Fruit fly (Drosophila melanogaster) whole organism, embryonic: Measurements from ENCODE around the gene CG31883.

Experiments used
- Awh ChIP-seq: fragments of 200-800 bp; sonication (Bioruptor generic); IDR thresholded peaks from 2 replicates; pipeline ENCODE4, ENCODE4 v1.3.6; 2022; ENCODE audit warnings: missing biosample characterization, missing genetic modification characterization
- CG10147 ChIP-seq: fragments of 200-800 bp; sonication (Bioruptor generic); optimal IDR thresholded peaks from 2 replicates; lab custom pipeline; 2019; ENCODE audit warnings: missing biosample characterization, mild to moderate bottlenecking, missing genetic modification characterization, moderate library complexity
- CG11093 ChIP-seq: fragments of 200-800 bp; sonication (Bioruptor generic); IDR thresholded peaks from 3 replicates; pipeline ENCODE4 v1.3.6; 2022; ENCODE audit warnings: missing biosample characterization, missing genetic modification characterization
- CG11398 ChIP-seq: fragments of 200-800 bp; sonication (Bioruptor generic); optimal IDR thresholded peaks from 2 replicates; lab custom pipeline; 2016; ENCODE audit warnings: missing biosample characterization, missing genetic modification characterization
- CG11456 ChIP-seq: fragments of 200-800 bp; sonication (Bioruptor generic); IDR thresholded peaks from 3 replicates; pipeline ENCODE4 v1.3.6; 2022; ENCODE audit warnings: missing biosample characterization, missing genetic modification characterization
- CG12659 ChIP-seq: fragments of 200-800 bp; sonication (Bioruptor generic); optimal IDR thresholded peaks from 3 replicates; lab custom pipeline; 2017; ENCODE audit warnings: mild to moderate bottlenecking, missing biosample characterization, missing genetic modification reagents, missing genetic modification characterization
- CG13123 ChIP-seq: fragments of 200-800 bp; sonication (Bioruptor generic); optimal IDR thresholded peaks from 2 replicates; lab custom pipeline; 2016; ENCODE audit warnings: missing biosample characterization, missing genetic modification characterization
- CG13775 ChIP-seq: fragments of 200-800 bp; sonication (Bioruptor generic); optimal IDR thresholded peaks from 3 replicates; lab custom pipeline; 2017; ENCODE audit warnings: missing biosample characterization, mild to moderate bottlenecking, missing genetic modification characterization
- CG14667 ChIP-seq: fragments of 200-800 bp; sonication (Bioruptor generic); IDR thresholded peaks from 2 replicates; pipeline ENCODE4 v1.3.6; 2022; ENCODE audit warnings: missing biosample characterization, missing genetic modification characterization
- CG14965 ChIP-seq: fragments of 200-800 bp; sonication (Bioruptor generic); optimal IDR thresholded peaks from 2 replicates; lab custom pipeline; 2016; ENCODE audit warnings: missing biosample characterization, missing genetic modification characterization, borderline replicate concordance
- CG1603 ChIP-seq: fragments of 200-800 bp; sonication (Bioruptor generic); optimal IDR thresholded peaks from 2 replicates; lab custom pipeline; 2019; ENCODE audit warnings: missing biosample characterization, mild to moderate bottlenecking, missing genetic modification characterization, moderate library complexity
- CG16813 ChIP-seq: fragments of 200-800 bp; sonication (Bioruptor generic); IDR thresholded peaks from 3 replicates; pipeline ENCODE4 v1.3.6; 2022; ENCODE audit warnings: missing biosample characterization, missing genetic modification characterization; ENCODE audit not compliant: partially characterized antibody
- CG17568 ChIP-seq: fragments of 200-800 bp; sonication (Bioruptor generic); optimal IDR thresholded peaks from 2 replicates; lab custom pipeline; 2018; ENCODE audit warnings: missing biosample characterization, mild to moderate bottlenecking, missing genetic modification characterization, moderate library complexity
- CG2199 ChIP-seq: fragments of 200-800 bp; sonication (Bioruptor generic); IDR thresholded peaks from 3 replicates; pipeline ENCODE4 v1.3.6; 2022; ENCODE audit warnings: missing biosample characterization, missing genetic modification characterization
- CG30403 ChIP-seq: fragments of 200-800 bp; sonication (Bioruptor generic); optimal IDR thresholded peaks from 3 replicates; lab custom pipeline; 2016; ENCODE audit warnings: missing biosample characterization, missing genetic modification characterization
- CG31441 ChIP-seq: fragments of 200-800 bp; sonication (Bioruptor generic); IDR thresholded peaks from 2 replicates; pipeline ENCODE4 v1.3.6; 2022; ENCODE audit warnings: missing biosample characterization, missing genetic modification characterization
- CG3163 ChIP-seq: fragments of 200-800 bp; sonication (Bioruptor generic); optimal IDR thresholded peaks from 3 replicates; lab custom pipeline; 2016; ENCODE audit warnings: missing biosample characterization, missing genetic modification characterization
- CG32767 ChIP-seq: fragments of 200-800 bp; sonication (Bioruptor generic); IDR thresholded peaks from 2 replicates; pipeline ENCODE4 v1.3.6; 2022; ENCODE audit warnings: missing biosample characterization, missing genetic modification characterization
- CG6254 ChIP-seq: fragments of 200-800 bp; sonication (Bioruptor generic); optimal IDR thresholded peaks from 3 replicates; lab custom pipeline; 2017; ENCODE audit warnings: mild to moderate bottlenecking, missing biosample characterization, missing genetic modification reagents, missing genetic modification characterization
- CG7745 ChIP-seq: fragments of 200-800 bp; sonication (Bioruptor generic); optimal IDR thresholded peaks from 2 replicates; lab custom pipeline; 2018; ENCODE audit warnings: missing biosample characterization, mild to moderate bottlenecking, missing genetic modification characterization, moderate library complexity
- CG8359 ChIP-seq: fragments of 200-800 bp; sonication (Bioruptor generic); optimal IDR thresholded peaks from 2 replicates; lab custom pipeline; 2017; ENCODE audit warnings: missing biosample characterization, mild to moderate bottlenecking, missing genetic modification characterization, borderline replicate concordance
- CG9437 ChIP-seq: fragments of 200-800 bp; sonication (Bioruptor generic); optimal IDR thresholded peaks from 2 replicates; lab custom pipeline; 2018; ENCODE audit warnings: missing biosample characterization, mild to moderate bottlenecking, missing genetic modification characterization
- CTCF ChIP-seq: fragments of 200-800 bp; sonication (Bioruptor generic); optimal IDR thresholded peaks from 2 replicates; lab custom pipeline; 2017; ENCODE audit warnings: missing biosample characterization, mild to moderate bottlenecking, missing genetic modification characterization, moderate library complexity
- Camta ChIP-seq: fragments of 200-800 bp; sonication (Bioruptor generic); optimal IDR thresholded peaks from 2 replicates; lab custom pipeline; 2016; ENCODE audit warnings: missing biosample characterization, missing genetic modification characterization
- CrebB ChIP-seq: fragments of 200-800 bp; sonication (Bioruptor generic); optimal IDR thresholded peaks from 3 replicates; lab custom pipeline; 2018; ENCODE audit warnings: missing biosample characterization, mild to moderate bottlenecking, missing genetic modification characterization
- Fer1 ChIP-seq: fragments of 200-800 bp; sonication (Bioruptor generic); optimal IDR thresholded peaks from 2 replicates; lab custom pipeline; 2017; ENCODE audit warnings: missing biosample characterization, mild to moderate bottlenecking, missing genetic modification characterization
- HHEX ChIP-seq: fragments of 200-800 bp; sonication (Bioruptor generic); optimal IDR thresholded peaks from 3 replicates; lab custom pipeline; 2017; ENCODE audit warnings: missing biosample characterization, mild to moderate bottlenecking, missing genetic modification characterization, missing genetic modification reagents
- HmgZ ChIP-seq: fragments of 200-800 bp; sonication (Bioruptor generic); optimal IDR thresholded peaks from 2 replicates; lab custom pipeline; 2018; ENCODE audit warnings: missing biosample characterization, mild to moderate bottlenecking, missing genetic modification characterization
- NfI ChIP-seq: fragments of 200-800 bp; sonication (Bioruptor generic); optimal IDR thresholded peaks from 3 replicates; lab custom pipeline; 2018; ENCODE audit warnings: missing biosample characterization, mild to moderate bottlenecking, missing genetic modification characterization, moderate library complexity
- Pdp1 ChIP-seq, 2 experiments: fragments of 200-800 bp; sonication (Bioruptor generic); optimal IDR thresholded peaks; 3 replicates each; lab custom pipeline; 2016; ENCODE audit warnings: missing biosample characterization in 2 of 2, missing genetic modification characterization in 2 of 2, mild to moderate bottlenecking in 1 of 2, moderate library complexity in 1 of 2
- Sox100B ChIP-seq: fragments of 200-800 bp; sonication (Bioruptor generic); optimal IDR thresholded peaks from 3 replicates; lab custom pipeline; 2018; ENCODE audit warnings: missing biosample characterization, mild to moderate bottlenecking, missing genetic modification characterization
- Xrp1 ChIP-seq: fragments of 200-800 bp; sonication (Bioruptor generic); IDR thresholded peaks from 2 replicates; pipeline ENCODE4 v1.3.6; 2022; ENCODE audit warnings: missing biosample characterization, missing genetic modification characterization
- aop ChIP-seq: fragments of 200-800 bp; sonication (Bioruptor generic); IDR thresholded peaks from 2 replicates; pipeline ENCODE4 v1.3.6; 2022; ENCODE audit warnings: missing biosample characterization, missing genetic modification characterization
- ara ChIP-seq: fragments of 200-800 bp; sonication (Bioruptor generic); IDR thresholded peaks from 2 replicates; pipeline ENCODE4 v1.3.6; 2022; ENCODE audit warnings: missing biosample characterization, missing genetic modification characterization
- dpn ChIP-seq, 2 experiments: fragments of 200-800 bp; sonication (Bioruptor generic); optimal IDR thresholded peaks; 3 replicates each; lab custom pipeline; 2016; ENCODE audit warnings: missing biosample characterization in 2 of 2, missing genetic modification characterization in 2 of 2
- fu2 ChIP-seq: fragments of 200-800 bp; sonication (Bioruptor generic); optimal IDR thresholded peaks from 2 replicates; lab custom pipeline; 2016; ENCODE audit warnings: missing biosample characterization, missing genetic modification characterization
- gfzf ChIP-seq: fragments of 200-800 bp; sonication (Bioruptor generic); optimal IDR thresholded peaks from 2 replicates; lab custom pipeline; 2016; ENCODE audit warnings: missing biosample characterization, mild to moderate bottlenecking, missing genetic modification characterization, moderate library complexity
- gt ChIP-seq: fragments of 200-800 bp; sonication (Bioruptor generic); IDR thresholded peaks from 2 replicates; pipeline ENCODE4 v1.3.6; 2022; ENCODE audit warnings: missing biosample characterization, missing genetic modification characterization
- klu ChIP-seq: fragments of 200-800 bp; sonication (Bioruptor generic); IDR thresholded peaks from 2 replicates; pipeline ENCODE4 v1.3.6; 2022; ENCODE audit warnings: missing biosample characterization, missing genetic modification characterization
- pan ChIP-seq, 4 experiments: fragments of >200 bp in 3 of 4; fragments of 200-800 bp in 1 of 4; sonication (Bioruptor generic) in 1 of 4; optimal IDR thresholded peaks in 3 of 4; IDR thresholded peaks in 1 of 4; 2 replicates each; pipeline versions ENCODE4 v1.3.6 to Lab custom; 2017 to 2022; ENCODE audit warnings: missing biosample characterization in 2 of 4, missing genetic modification characterization in 2 of 4, mixed read lengths in 1 of 4
- prd ChIP-seq, 3 experiments: fragments of >200 bp in 2 of 3; fragments of 200-800 bp in 1 of 3; sonication (Bioruptor generic) in 1 of 3; optimal IDR thresholded peaks in 2 of 3; IDR thresholded peaks in 1 of 3; 2 replicates in 2 of 3; 3 replicates in 1 of 3; pipeline versions ENCODE4 v1.3.6 to Lab custom; 2017 to 2022; ENCODE audit warnings: missing biosample characterization in 1 of 3, missing genetic modification characterization in 1 of 3
- sd ChIP-seq: fragments of 200-800 bp; sonication (Bioruptor generic); optimal IDR thresholded peaks from 3 replicates; lab custom pipeline; 2018; ENCODE audit warnings: missing biosample characterization, mild to moderate bottlenecking, missing genetic modification characterization, moderate library complexity
- slp2 ChIP-seq: fragments of 200-800 bp; sonication (Bioruptor generic); optimal IDR thresholded peaks from 2 replicates; lab custom pipeline; 2016; ENCODE audit warnings: missing biosample characterization, missing genetic modification characterization
- sob ChIP-seq: fragments of 200-800 bp; sonication (Bioruptor generic); IDR thresholded peaks from 2 replicates; pipeline ENCODE4 v1.3.6; 2022; ENCODE audit warnings: missing biosample characterization, missing genetic modification characterization
- unc-4 ChIP-seq: fragments of 200-800 bp; sonication (Bioruptor generic); IDR thresholded peaks from 2 replicates; pipeline ENCODE4 v1.3.6; 2022; ENCODE audit warnings: missing biosample characterization, missing genetic modification characterization; ENCODE audit not compliant: partially characterized antibody
- unpg ChIP-seq: fragments of 200-800 bp; sonication (Bioruptor generic); optimal IDR thresholded peaks from 3 replicates; lab custom pipeline; 2018; ENCODE audit warnings: missing biosample characterization, mild to moderate bottlenecking, missing genetic modification characterization, moderate library complexity
- wor ChIP-seq: fragments of 200-800 bp; sonication (Bioruptor generic); IDR thresholded peaks from 2 replicates; pipeline ENCODE4 v1.3.6; 2022; ENCODE audit warnings: missing biosample characterization, missing genetic modification characterization

Gene CG31883

DNA sequence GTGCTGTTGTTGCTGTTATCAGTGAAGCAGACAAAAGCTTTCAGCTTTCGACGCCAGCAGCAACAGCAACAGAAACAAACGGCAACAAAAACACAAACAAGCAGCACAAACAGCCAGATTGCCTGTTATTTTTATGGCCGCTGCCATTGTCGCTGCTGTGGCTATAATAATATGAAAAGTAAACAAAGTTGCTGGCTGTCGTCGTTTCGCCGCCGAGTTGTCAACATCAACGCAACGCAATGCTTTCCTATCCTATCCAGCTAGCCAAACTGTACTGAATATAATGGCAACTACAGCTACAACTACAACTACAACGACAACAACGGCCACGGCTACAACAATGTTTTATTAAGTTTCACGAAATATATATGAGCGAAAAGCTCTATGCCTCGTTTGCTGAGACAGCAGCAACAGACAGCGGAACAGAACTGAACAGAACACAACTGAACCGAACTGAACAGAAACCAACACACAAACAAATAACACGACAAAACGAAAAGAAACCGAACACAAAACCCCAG is 42.4 kb downstream of the CG31883 start (continued):
- TF ChIP-seq Sox100B (GFP tag; lab: Kevin White, UChicago) (peak; percentile 28), CG9437 (no peak), dpn (GFP tag; optimal IDR thresholded peaks at IDR 0.05; lab: Kevin White, UChicago) (no peak), prd (optimal IDR thresholded peaks at IDR 0.05; lab: Kevin White, UChicago) (no peak), prd (GFP tag; IDR thresholded peaks at IDR 0.05; lab: Robert Waterston, UW) (0 out of 3 replicates have a peak, but pooled peaks have one; percentile 6), Pdp1 (GFP tag; optimal IDR thresholded peaks at IDR 0.05; lab: Kevin White, UChicago) (peak in 1 of 2 experiments; percentile 29), unpg (GFP tag; lab: Kevin White, UChicago) (peak; percentile 46), Awh (peak; percentile 36; the same call in 1 of the 2 replicates), Fer1 (peak; percentile 28), CG13123 (GFP tag; lab: Kevin White, UChicago) (peak; percentile 2), CG3163 (GFP tag; lab: Kevin White, UChicago) (no peak), Xrp1 (GFP tag; lab: Robert Waterston, UW) (0 out of 2 replicates have a peak, but pooled peaks have one; percentile 41), CG16813 (GFP tag; lab: Robert Waterston, UW) (no peak), CG1603 (peak; percentile 37), CTCF (peak; percentile 21), ara (GFP tag; lab: Robert Waterston, UW) (0 out of 2 replicates have a peak, but pooled peaks have one; percentile 35), CG10147 (GFP tag; lab: Kevin White, UChicago) (peak; percentile 31), CrebB (tag; lab: Kevin White, UChicago) (peak; percentile 60), CG11398 (GFP tag; lab: Kevin White, UChicago) (peak; percentile 27), sob (GFP tag; lab: Robert Waterston, UW) (peak; percentile 53)

DNA sequence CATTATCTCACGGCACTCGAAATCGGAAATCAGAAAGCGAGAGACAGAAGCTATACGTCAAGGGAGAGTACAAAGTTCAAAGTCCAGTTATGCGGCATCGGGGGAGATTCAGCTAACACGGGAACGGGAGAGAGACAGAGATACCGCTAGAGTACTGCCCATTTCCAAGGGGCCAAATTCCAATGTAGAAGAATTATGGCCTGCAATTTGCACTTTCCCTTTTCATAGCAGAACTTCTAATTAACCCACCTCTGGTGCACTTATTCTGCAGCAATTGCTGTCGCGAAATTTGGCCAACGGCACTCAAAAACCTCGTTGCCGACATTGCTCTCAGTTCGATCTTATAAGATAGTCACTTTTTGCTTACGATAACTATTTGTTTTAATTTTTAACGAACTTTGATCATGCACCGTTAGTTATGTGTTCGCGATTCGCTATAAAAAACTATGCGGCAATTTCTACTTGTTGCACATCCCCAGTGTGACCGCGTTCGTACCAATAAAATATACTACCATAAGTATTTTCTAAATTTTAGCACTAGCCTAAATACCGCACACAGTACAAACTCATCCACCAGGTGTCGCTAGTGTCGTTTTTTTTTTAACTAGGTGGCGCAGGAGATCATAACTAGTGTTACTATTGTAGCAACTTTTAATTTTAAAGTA is 48.1 kb downstream of the CG31883 start, which contains the start of gene Mtpalpha:
TSS of gene Mtpalpha (minus strand) at position 501 of the 665 bp plus-strand sequence.
- TF ChIP-seq gfzf (GFP tag; lab: Kevin White, UChicago) (peak; percentile 93), CG30403 (GFP tag; lab: Kevin White, UChicago) (peak; percentile 43), HmgZ (tag; lab: Kevin White, UChicago) (peak; percentile 55), CG32767 (GFP tag; lab: Robert Waterston, UW) (no peak), HHEX (peak; percentile 31), CG11456 (GFP tag; lab: Robert Waterston, UW) (peak; percentile 50; the same call in 1 of the 3 replicates), CG11093 (GFP tag; lab: Robert Waterston, UW) (no peak), fu2 (GFP tag; lab: Kevin White, UChicago) (no peak), klu (GFP tag; lab: Robert Waterston, UW) (no peak), CG14667 (GFP tag; lab: Robert Waterston, UW) (no peak), sd (tag; lab: Kevin White, UChicago) (no peak), aop (GFP tag; lab: Robert Waterston, UW) (no peak), CG7745 (no peak), CG8359 (GFP tag; lab: Kevin White, UChicago) (no peak), gt (no peak), Camta (GFP tag; lab: Kevin White, UChicago) (no peak), unc-4 (GFP tag; lab: Robert Waterston, UW) (0 out of 2 replicates have a peak, but pooled peaks have one; percentile 20), CG13775 (GFP tag; lab: Kevin White, UChicago) (no peak), CG31441 (GFP tag; lab: Robert Waterston, UW) (no peak), wor (GFP tag; lab: Robert Waterston, UW) (no peak), slp2 (GFP tag; lab: Kevin White, UChicago) (no peak), CG17568 (GFP tag; lab: Kevin White, UChicago) (no peak), pan (optimal IDR thresholded peaks at IDR 0.05; lab: Kevin White, UChicago) (no peak), pan (GFP tag; optimal IDR thresholded peaks at IDR 0.05 in 1 of 2, IDR thresholded peaks at IDR 0.05 in 1 of 2) (peak in 1 of 2 experiments; percentile 18), CG12659 (GFP tag; lab: Kevin White, UChicago) (peak; percentile 61), CG2199 (GFP tag; lab: Robert Waterston, UW) (no peak), CG6254 (GFP tag; lab: Kevin White, UChicago) (peak; percentile 71), NfI (GFP tag; lab: Kevin White, UChicago) (peak; percentile 25), Pdp1 (GFP tag; optimal IDR thresholded peaks at IDR 0.05; lab: Kevin White, UChicago) (peak; percentile 32 to 77), CG14965 (GFP tag; lab: Kevin White, UChicago) (no peak)
